Worm (Caenorhabditis elegans) whole organism, L3 larva: ENCODE data around the gene srh-190.

Source experiments
- ama-1 ChIP-seq: fragments of 150-350 bp; optimal IDR thresholded peaks from 2 replicates; lab custom pipeline; 2018
- ceh-82 ChIP-seq: fragments of 150-350 bp; optimal IDR thresholded peaks from 2 replicates; lab custom pipeline; 2014; ENCODE audit warnings: missing biosample characterization, missing genetic modification characterization
- daf-12 ChIP-seq: fragments of 150-350 bp; optimal IDR thresholded peaks from 2 replicates; lab custom pipeline; 2014; ENCODE audit warnings: missing biosample characterization, missing genetic modification reagents, missing genetic modification characterization
- elt-3 ChIP-seq, 3 experiments: fragments of 150-350 bp in 1 of 3; sonication (generic microtip) in 2 of 3; optimal IDR thresholded peaks; 2 replicates in 2 of 3; 4 replicates in 1 of 3; lab custom pipeline; 2014 to 2017; ENCODE audit warnings: missing biosample characterization in 3 of 3, missing genetic modification characterization in 3 of 3
- lin-39 ChIP-seq: fragments of 150-350 bp; optimal IDR thresholded peaks from 2 replicates; lab custom pipeline; 2018; ENCODE audit warnings: missing biosample characterization, missing genetic modification reagents, missing genetic modification characterization
- nhr-11 ChIP-seq: fragments of 150-350 bp; optimal IDR thresholded peaks from 2 replicates; lab custom pipeline; 2014; ENCODE audit warnings: missing biosample characterization, missing genetic modification characterization
- nhr-28 ChIP-seq: fragments of 150-350 bp; optimal IDR thresholded peaks from 2 replicates; lab custom pipeline; 2014; ENCODE audit warnings: missing biosample characterization, missing genetic modification characterization
- nhr-76 ChIP-seq: fragments of 150-350 bp; sonication (generic microtip); optimal IDR thresholded peaks from 5 replicates; lab custom pipeline; 2014; ENCODE audit warnings: missing biosample characterization, missing genetic modification characterization
- snpc-4 ChIP-seq: fragments of 150-350 bp; optimal IDR thresholded peaks from 2 replicates; lab custom pipeline; 2014; ENCODE audit warnings: missing biosample characterization, missing genetic modification characterization
- tbx-2 ChIP-seq: sonication (generic microtip); optimal IDR thresholded peaks from 2 replicates; lab custom pipeline; 2016; ENCODE audit warnings: mild to moderate bottlenecking, missing genetic modification characterization, missing compliant biosample characterization
- unc-62 ChIP-seq: fragments of 150-350 bp; sonication (generic microtip); optimal IDR thresholded peaks from 4 replicates; lab custom pipeline; 2014; ENCODE audit warnings: missing biosample characterization, missing genetic modification reagents, missing genetic modification characterization

- no peak for TF ChIP-seq daf-12 (tag; lab: Kevin White, UChicago)
- no peak for TF ChIP-seq ama-1 (lab: Kevin White, UChicago)
- no peak for TF ChIP-seq lin-39 (tag; lab: Kevin White, UChicago)
- TF ChIP-seq tbx-2 = no peak
- TF ChIP-seq nhr-11 (tag; lab: Kevin White, UChicago) = no peak
- no peak for TF ChIP-seq nhr-76 (tag; lab: Kevin White, UChicago)
- no peak for TF ChIP-seq nhr-28 (tag; lab: Kevin White, UChicago)
- no peak for TF ChIP-seq elt-3 (tag; optimal IDR thresholded peaks at IDR 0.05; lab: Kevin White, UChicago)
- TF ChIP-seq ceh-82 (tag; lab: Kevin White, UChicago) = no peak
- TF ChIP-seq snpc-4 (tag; lab: Kevin White, UChicago) = no peak
- TF ChIP-seq unc-62 (GFP tag; lab: Kevin White, UChicago) = no peak
These were observed 42.1 kb downstream of the srh-190 start, which contains the start of gene cyp-35B3 for ce11 chrV:3945053-3945452.
